Worm (Caenorhabditis elegans) whole organism, L1 larva: ENCODE measurements around the gene hum-4.

ENCODE experiments used
- C34B4.2 ChIP-seq: sonication (generic microtip); optimal IDR thresholded peaks from 2 replicates; lab custom pipeline; 2017; ENCODE audit warnings: mild to moderate bottlenecking, missing genetic modification characterization, missing compliant biosample characterization
- F16B12.6 ChIP-seq: fragments of 150-350 bp; optimal IDR thresholded peaks from 2 replicates; lab custom pipeline; 2014; ENCODE audit warnings: missing biosample characterization, missing genetic modification characterization
- aha-1 ChIP-seq: fragments of 150-350 bp; optimal IDR thresholded peaks from 2 replicates; lab custom pipeline; 2014; ENCODE audit warnings: missing biosample characterization, missing genetic modification characterization
- blmp-1 ChIP-seq: fragments of 150-350 bp; optimal IDR thresholded peaks from 2 replicates; lab custom pipeline; 2014; ENCODE audit warnings: missing biosample characterization, missing genetic modification characterization
- ceh-82 ChIP-seq, 3 experiments: fragments of 150-350 bp in 1 of 3; sonication (generic microtip) in 2 of 3; optimal IDR thresholded peaks; 2 replicates each; lab custom pipeline; 2014 to 2017; ENCODE audit warnings: missing biosample characterization in 3 of 3, missing genetic modification characterization in 3 of 3
- ces-1 ChIP-seq: fragments of 150-350 bp; optimal IDR thresholded peaks from 2 replicates; lab custom pipeline; 2014; ENCODE audit warnings: missing biosample characterization, missing genetic modification reagents, missing genetic modification characterization
- dsc-1 ChIP-seq: sonication (generic microtip); optimal IDR thresholded peaks from 2 replicates; lab custom pipeline; 2016; ENCODE audit warnings: mild to moderate bottlenecking, missing genetic modification characterization, missing compliant biosample characterization
- efl-1 ChIP-seq, 4 experiments: fragments of 150-350 bp; optimal IDR thresholded peaks in 3 of 4; peaks in 1 of 4; 1 replicate in 1 of 4; 2 replicates in 3 of 4; lab custom pipeline; 2014; ENCODE audit warnings: missing biosample characterization in 2 of 4, missing genetic modification characterization in 2 of 4, missing genetic modification reagents in 2 of 4
- egl-13 ChIP-seq: sonication (generic microtip); optimal IDR thresholded peaks from 2 replicates; lab custom pipeline; 2016; ENCODE audit warnings: missing genotype, missing genetic modification reagents, missing genetic modification characterization, missing compliant biosample characterization
- egl-27 ChIP-seq, 2 experiments: fragments of 150-350 bp in 1 of 2; sonication (generic microtip); optimal IDR thresholded peaks; 3 replicates each; lab custom pipeline; 2017 to 2018; ENCODE audit warnings: missing biosample characterization in 2 of 2, missing genetic modification characterization in 2 of 2, missing genetic modification reagents in 2 of 2
- elt-2 ChIP-seq: sonication (generic microtip); optimal IDR thresholded peaks from 2 replicates; lab custom pipeline; 2016; ENCODE audit warnings: missing genetic modification characterization, mild to moderate bottlenecking, inconsistent platforms, missing compliant biosample characterization, missing genetic modification reagents
- elt-3 ChIP-seq, 6 experiments: fragments of 150-350 bp in 1 of 6; sonication (generic microtip); optimal IDR thresholded peaks; 2 replicates each; lab custom pipeline; 2017 to 2018; ENCODE audit warnings: missing biosample characterization in 6 of 6, missing genetic modification characterization in 6 of 6, inconsistent platforms in 1 of 6
- fkh-4 ChIP-seq: sonication (generic microtip); optimal IDR thresholded peaks from 2 replicates; lab custom pipeline; 2016; ENCODE audit warnings: missing compliant biosample characterization, missing genetic modification characterization, borderline replicate concordance
- lin-14 ChIP-seq: fragments of 200-800 bp; sonication (Bioruptor generic); optimal IDR thresholded peaks from 2 replicates; lab custom pipeline; 2018; ENCODE audit warnings: mild to moderate bottlenecking, missing genetic modification characterization, moderate library complexity, missing compliant biosample characterization
- lin-39 ChIP-seq: fragments of 150-350 bp; optimal IDR thresholded peaks from 2 replicates; lab custom pipeline; 2014; ENCODE audit warnings: missing biosample characterization, missing genetic modification reagents, missing genetic modification characterization
- lir-3 ChIP-seq: sonication (generic microtip); optimal IDR thresholded peaks from 2 replicates; lab custom pipeline; 2016; ENCODE audit warnings: mild to moderate bottlenecking, missing genetic modification characterization, moderate library complexity, missing compliant biosample characterization; ENCODE audit not compliant: poor library complexity
- mdl-1 ChIP-seq, 2 experiments: fragments of 150-350 bp; optimal IDR thresholded peaks; 2 replicates each; lab custom pipeline; 2014 to 2017; ENCODE audit warnings: missing biosample characterization in 2 of 2, missing genetic modification characterization in 2 of 2, inconsistent platforms in 1 of 2
- mef-2 ChIP-seq: fragments of 150-350 bp; optimal IDR thresholded peaks from 2 replicates; lab custom pipeline; 2014; ENCODE audit warnings: missing biosample characterization, missing genetic modification characterization
- nhr-12 ChIP-seq: sonication (generic microtip); optimal IDR thresholded peaks from 2 replicates; lab custom pipeline; 2017; ENCODE audit warnings: missing biosample characterization, missing genetic modification characterization
- nhr-19 ChIP-seq: fragments of 200-800 bp; sonication (Bioruptor generic); conservative IDR thresholded peaks from 2 replicates; pipeline ENCODE4 v1.3.6; 2022; ENCODE audit warnings: missing genetic modification characterization, missing compliant biosample characterization
- nhr-237 ChIP-seq: fragments of 150-350 bp; optimal IDR thresholded peaks from 2 replicates; lab custom pipeline; 2014; ENCODE audit warnings: missing biosample characterization, missing genetic modification characterization
- nhr-71 ChIP-seq: sonication (generic microtip); optimal IDR thresholded peaks from 2 replicates; lab custom pipeline; 2016; ENCODE audit warnings: mild to moderate bottlenecking, missing genetic modification characterization, moderate library complexity, missing compliant biosample characterization
- nhr-76 ChIP-seq: sonication (generic microtip); optimal IDR thresholded peaks from 2 replicates; lab custom pipeline; 2017; ENCODE audit warnings: missing biosample characterization, missing genetic modification characterization
- nhr-77 ChIP-seq: fragments of 150-350 bp; optimal IDR thresholded peaks from 2 replicates; lab custom pipeline; 2014; ENCODE audit warnings: missing biosample characterization, missing genetic modification characterization
- nhr-84 ChIP-seq: sonication (generic microtip); optimal IDR thresholded peaks from 2 replicates; lab custom pipeline; 2017; ENCODE audit warnings: missing biosample characterization, missing genetic modification characterization
- nhr-85 ChIP-seq: sonication (generic microtip); peaks from one replicate; lab custom pipeline; 2016; ENCODE audit warnings: missing genetic modification characterization, inconsistent platforms, missing compliant biosample characterization
- pag-3 ChIP-seq: sonication (generic microtip); optimal IDR thresholded peaks from 2 replicates; lab custom pipeline; 2017; ENCODE audit warnings: missing genetic modification characterization, mild to moderate bottlenecking, missing compliant biosample characterization, antibody characterized with exemption, borderline replicate concordance; ENCODE audit not compliant: insufficient read depth
- pax-3 ChIP-seq: fragments of 200-800 bp; sonication (Bioruptor generic); optimal IDR thresholded peaks from 2 replicates; lab custom pipeline; 2018; ENCODE audit warnings: mild to moderate bottlenecking, missing genetic modification characterization, moderate library complexity, missing compliant biosample characterization
- rnt-1 ChIP-seq: sonication (generic microtip); optimal IDR thresholded peaks from 2 replicates; lab custom pipeline; 2016; ENCODE audit warnings: mild to moderate bottlenecking, missing genetic modification characterization, moderate library complexity, missing compliant biosample characterization
- skn-1 ChIP-seq: fragments of 150-350 bp; optimal IDR thresholded peaks from 2 replicates; lab custom pipeline; 2014; ENCODE audit warnings: missing biosample characterization, missing genetic modification characterization
- snpc-4 ChIP-seq: fragments of 150-350 bp; optimal IDR thresholded peaks from 2 replicates; lab custom pipeline; 2014; ENCODE audit warnings: missing biosample characterization, missing genetic modification characterization
- snu-23 ChIP-seq: sonication (generic microtip); optimal IDR thresholded peaks from 2 replicates; lab custom pipeline; 2016; ENCODE audit warnings: missing genetic modification characterization, missing compliant biosample characterization
- sox-4 ChIP-seq: sonication (generic microtip); optimal IDR thresholded peaks from 2 replicates; lab custom pipeline; 2016; ENCODE audit warnings: missing genetic modification characterization, missing compliant biosample characterization
- sptf-1 ChIP-seq: fragments of 150-350 bp; optimal IDR thresholded peaks from 2 replicates; lab custom pipeline; 2014; ENCODE audit warnings: missing biosample characterization, missing genetic modification characterization
- tbx-2 ChIP-seq: sonication (generic microtip); optimal IDR thresholded peaks from 2 replicates; lab custom pipeline; 2016; ENCODE audit warnings: missing genetic modification characterization, missing compliant biosample characterization
- tlp-1 ChIP-seq: fragments of 150-350 bp; optimal IDR thresholded peaks from 2 replicates; lab custom pipeline; 2014; ENCODE audit warnings: missing biosample characterization, missing genetic modification characterization
- unc-130 ChIP-seq: fragments of 150-350 bp; optimal IDR thresholded peaks from 2 replicates; lab custom pipeline; 2017; ENCODE audit warnings: missing biosample characterization, missing genetic modification characterization, inconsistent platforms
- unc-62 ChIP-seq: fragments of 150-350 bp; optimal IDR thresholded peaks from 2 replicates; lab custom pipeline; 2014; ENCODE audit warnings: missing biosample characterization, missing genetic modification reagents, missing genetic modification characterization
- unc-86 ChIP-seq: sonication (generic microtip); optimal IDR thresholded peaks from 2 replicates; lab custom pipeline; 2016; ENCODE audit warnings: missing genetic modification characterization, missing compliant biosample characterization
- vab-15 ChIP-seq: sonication (generic microtip); optimal IDR thresholded peaks from 2 replicates; lab custom pipeline; 2017; ENCODE audit warnings: missing genotype, mild to moderate bottlenecking, missing genetic modification characterization, missing compliant biosample characterization
- zip-4 ChIP-seq: fragments of 200-800 bp; sonication (Bioruptor generic); optimal IDR thresholded peaks from 2 replicates; lab custom pipeline; 2018; ENCODE audit warnings: mild to moderate bottlenecking, missing genetic modification characterization, moderate library complexity, missing compliant biosample characterization
- ztf-11 ChIP-seq, 2 experiments: sonication (generic microtip); optimal IDR thresholded peaks; 2 replicates each; lab custom pipeline; 2016 to 2017; ENCODE audit warnings: missing genetic modification characterization in 2 of 2, missing biosample characterization in 1 of 2, missing compliant biosample characterization in 1 of 2
- ztf-4 ChIP-seq: fragments of 150-350 bp; optimal IDR thresholded peaks from 2 replicates; lab custom pipeline; 2014; ENCODE audit warnings: missing biosample characterization, missing genetic modification characterization

Gene hum-4

DNA sequence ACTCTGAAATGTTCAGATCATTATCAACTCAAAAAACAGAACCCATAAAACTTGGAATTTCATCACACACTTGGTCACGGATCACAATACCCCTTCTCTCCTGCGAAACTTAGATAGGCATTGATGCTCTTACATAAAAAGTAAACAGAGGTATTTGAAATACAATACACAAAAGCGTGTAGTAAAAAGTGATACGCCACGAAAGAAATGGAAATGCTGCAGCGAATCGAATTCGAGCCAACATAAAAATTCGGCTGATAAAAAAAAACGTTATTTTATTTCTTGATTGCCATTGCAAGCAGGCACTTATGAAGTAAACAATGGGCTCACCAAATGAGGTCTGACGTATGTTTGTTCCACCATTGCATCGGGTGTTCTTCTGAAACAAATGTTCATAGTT, 6.7 kb downstream of the hum-4 start:
- TF ChIP-seq elt-2 (tag; lab: Kevin White, UChicago) (peak; percentile 59), skn-1 (tag; lab: Kevin White, UChicago) (no peak)

- peak; percentile 11 for TF ChIP-seq lin-14 (GFP tag; lab: Kevin White, UChicago)
- no peak for TF ChIP-seq efl-1 (optimal IDR thresholded peaks at IDR 0.05; lab: Kevin White, UChicago)
- no peak for TF ChIP-seq efl-1 (GFP tag; optimal IDR thresholded peaks at IDR 0.05 in 1 of 2; lab: Kevin White, UChicago)
- TF ChIP-seq nhr-85 (tag; lab: Kevin White, UChicago) = peak; percentile 87
- peak; percentile 42 for TF ChIP-seq blmp-1 (tag; lab: Kevin White, UChicago)
Measured at ce11 chrX:11419988-11420387, 13.4 kb downstream of the hum-4 start, which contains the start of gene F46C3.6. F46C3.6 (minus strand) TSS chrX:11420074.

- TF ChIP-seq unc-86 (tag; lab: Kevin White, UChicago) (no peak), C34B4.2 (no peak), egl-27 (tag; optimal IDR thresholded peaks at IDR 0.05; lab: Kevin White, UChicago) (no peak), nhr-76 (tag; lab: Kevin White, UChicago) (no peak), fkh-4 (no peak), elt-3 (tag; optimal IDR thresholded peaks at IDR 0.05; lab: Kevin White, UChicago) (no peak)
Measured at ce11 chrX:11418667-11419066, 14.7 kb downstream of the hum-4 start, which contains the start of gene F46C3.2. F46C3.2 (minus strand) TSS chrX:11418767.

- TF ChIP-seq tlp-1 (tag; lab: Kevin White, UChicago) (no peak), pax-3 (no peak), nhr-19 (peak; percentile 60), nhr-12 (tag; lab: Kevin White, UChicago) (no peak), nhr-76 (tag; lab: Kevin White, UChicago) (no peak), zip-4 (GFP tag; lab: Kevin White, UChicago) (no peak), nhr-77 (peak; percentile 36), sptf-1 (no peak), nhr-237 (tag; lab: Kevin White, UChicago) (no peak), ceh-82 (tag; optimal IDR thresholded peaks at IDR 0.05; lab: Kevin White, UChicago) (peak in 2 of 3 experiments; percentile 6 to 46), pag-3 (tag; lab: Kevin White, UChicago) (no peak), mdl-1 (tag; optimal IDR thresholded peaks at IDR 0.05; lab: Kevin White, UChicago) (peak in 1 of 2 experiments; percentile 91), sox-4 (tag; lab: Kevin White, UChicago) (no peak), snu-23 (GFP tag; lab: Kevin White, UChicago) (peak; percentile 70), nhr-71 (tag; lab: Kevin White, UChicago) (peak; percentile 88), ces-1 (no peak), lin-39 (tag; lab: Kevin White, UChicago) (peak; percentile 73), tbx-2 (tag; lab: Kevin White, UChicago) (peak; percentile 55), rnt-1 (tag; lab: Kevin White, UChicago) (peak; percentile 75), C34B4.2 (no peak), F16B12.6 (tag; lab: Kevin White, UChicago) (peak; percentile 77), ztf-11 (tag; optimal IDR thresholded peaks at IDR 0.05; lab: Kevin White, UChicago) (peak in 1 of 2 experiments; percentile 35), vab-15 (no peak), snpc-4 (tag; lab: Kevin White, UChicago) (no peak), ztf-4 (tag; lab: Kevin White, UChicago) (peak; percentile 17), nhr-84 (no peak), mef-2 (tag; lab: Kevin White, UChicago) (no peak), elt-3 (tag; optimal IDR thresholded peaks at IDR 0.05; lab: Kevin White, UChicago) (peak in 1 of 6 experiments; percentile 9), lir-3 (tag; lab: Kevin White, UChicago) (peak; percentile 48), unc-62 (GFP tag; lab: Kevin White, UChicago) (no peak), egl-13 (tag; lab: Kevin White, UChicago) (peak; percentile 15), unc-86 (tag; lab: Kevin White, UChicago) (no peak), unc-130 (tag; lab: Kevin White, UChicago) (peak; percentile 11), aha-1 (tag; lab: Kevin White, UChicago) (no peak), efl-1 (optimal IDR thresholded peaks at IDR 0.05; lab: Kevin White, UChicago) (peak; percentile 5 to 12), efl-1 (GFP tag; optimal IDR thresholded peaks at IDR 0.05 in 1 of 2; lab: Kevin White, UChicago) (peak; percentile 4 to 95), skn-1 (tag; lab: Kevin White, UChicago) (peak; percentile 22), dsc-1 (peak; percentile 24)
Measured at ce11 chrX:11414837-11415550, 18.4 kb downstream of the hum-4 start, which contains the start of gene pek-1. pek-1 (minus strand) TSS chrX:11414887.
